Fruit fly (Drosophila melanogaster): ENCODE data around the gene CG33722.

CG33722 gene

DNA sequence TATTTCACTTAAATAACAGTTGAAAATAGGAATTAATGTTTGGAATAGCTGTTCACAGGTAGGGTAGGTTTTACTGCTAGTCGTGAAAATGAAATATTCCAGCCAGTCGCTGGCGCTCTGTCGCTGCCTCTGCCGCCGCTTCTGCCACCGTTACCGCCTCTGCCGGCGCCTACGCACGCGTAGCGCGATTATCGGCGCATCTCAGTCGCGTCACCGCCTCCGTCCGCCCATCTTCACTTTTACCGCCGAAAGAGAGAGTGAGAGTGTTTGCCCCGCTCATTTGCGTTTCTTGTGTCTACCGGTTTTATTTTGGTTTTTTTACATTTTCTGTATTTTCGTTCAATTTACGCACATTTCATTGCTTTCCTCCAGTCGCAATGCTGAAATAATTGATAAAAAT is 7.7 kb downstream of the CG33722 start (continued):
- no peak for TF ChIP-seq btn (GFP tag; optimal IDR thresholded peaks at IDR 0.05)

DNA sequence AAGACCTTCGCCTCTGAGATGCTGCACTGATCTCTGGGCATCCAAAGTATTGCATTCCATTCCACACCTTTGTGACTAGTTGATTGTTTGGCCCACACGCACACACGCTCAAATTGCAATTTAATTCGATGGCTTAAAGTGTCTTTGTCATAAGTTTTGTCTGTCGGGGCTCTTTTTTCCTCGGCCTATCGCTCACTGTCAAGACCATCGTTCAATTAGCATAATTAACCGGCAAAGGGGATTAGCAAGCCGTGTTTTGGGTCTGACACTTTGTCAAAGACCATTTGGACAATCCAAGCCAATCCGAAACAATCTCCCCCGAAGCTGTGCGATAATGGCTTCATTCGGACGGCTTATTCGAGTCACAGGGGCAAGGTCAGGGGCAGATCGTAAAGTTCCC is 10.5 kb downstream of the CG33722 start:
- TF ChIP-seq pros (GFP tag; optimal IDR thresholded peaks at IDR 0.05) (peak; percentile 2), Pdp1 (GFP tag; optimal IDR thresholded peaks at IDR 0.05) (peak in 1 of 2 experiments; percentile 7), zf30C (GFP tag; optimal IDR thresholded peaks at IDR 0.05) (no peak), CG33213 (GFP tag; optimal IDR thresholded peaks at IDR 0.05) (no peak), chinmo (GFP tag; IDR thresholded peaks at IDR 0.05; ENCODE audit: partially characterized antibody) (0 out of 4 replicates have a peak, but pooled peaks have one; percentile 64), sd (tag; optimal IDR thresholded peaks at IDR 0.05) (peak; percentile 52), oc (tag; optimal IDR thresholded peaks at IDR 0.05) (peak; percentile 78), vvl (GFP tag; IDR thresholded peaks at IDR 0.05) (peak; percentile 14; the same call in 1 of the 2 replicates)

DNA sequence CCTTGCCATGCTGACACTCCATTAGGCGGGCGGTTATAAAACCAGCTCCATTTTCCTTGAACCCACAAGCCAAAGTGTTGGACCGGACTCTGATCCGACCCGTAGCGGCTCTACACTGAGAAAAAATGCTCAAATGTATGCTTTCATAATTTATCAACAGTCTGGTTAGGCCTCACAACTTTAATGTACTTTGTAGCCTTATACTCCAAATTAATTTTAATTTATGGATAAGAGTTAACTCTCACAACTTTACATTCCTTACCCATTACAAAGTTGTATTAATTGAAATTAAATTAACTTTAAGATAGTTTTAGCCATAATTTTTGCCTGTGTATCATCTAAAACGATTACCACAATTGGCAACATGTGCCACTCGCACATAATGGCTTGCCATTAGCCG is 12.2 kb downstream of the CG33722 start:
- TF ChIP-seq bowl (GFP tag; IDR thresholded peaks at IDR 0.05) (no peak), CG14441 (GFP tag; IDR thresholded peaks at IDR 0.05) (peak; percentile 45; the same call in 1 of the 2 replicates), CG6813 (GFP tag; optimal IDR thresholded peaks at IDR 0.05) (peak; percentile 10), ken (GFP tag; IDR thresholded peaks at IDR 0.05) (no peak), nerfin-2 (GFP tag; IDR thresholded peaks at IDR 0.05; ENCODE audit: partially characterized antibody) (no peak), ci (GFP tag; IDR thresholded peaks at IDR 0.05) (no peak), Lpt (GFP tag; optimal IDR thresholded peaks at IDR 0.05) (no peak), grau (tag; optimal IDR thresholded peaks at IDR 0.05) (peak; percentile 54), dmrt11E (tag; optimal IDR thresholded peaks at IDR 0.05) (no peak), CG4707 (GFP tag; optimal IDR thresholded peaks at IDR 0.05) (no peak), p53 (GFP tag; optimal IDR thresholded peaks at IDR 0.05) (no peak), ranshi (GFP tag; IDR thresholded peaks at IDR 0.05) (0 out of 2 replicates have a peak, but pooled peaks have one; percentile 17), Bdp1 (GFP tag; optimal IDR thresholded peaks at IDR 0.05) (no peak), Xbp1 (GFP tag; optimal IDR thresholded peaks at IDR 0.05) (peak; percentile 9), gsb (GFP tag; IDR thresholded peaks at IDR 0.05) (peak; percentile 37; the same call in 1 of the 2 replicates), Six4 (GFP tag; optimal IDR thresholded peaks at IDR 0.05) (no peak), Chrac-16 (GFP tag; optimal IDR thresholded peaks at IDR 0.05) (no peak), CG9797 (GFP tag; optimal IDR thresholded peaks at IDR 0.05) (no peak), CG1233 (GFP tag; optimal IDR thresholded peaks at IDR 0.05) (peak; percentile 27), CG2202 (tag; optimal IDR thresholded peaks at IDR 0.05) (no peak), bigmax (GFP tag; optimal IDR thresholded peaks at IDR 0.05) (no peak), CG12155 (GFP tag; optimal IDR thresholded peaks at IDR 0.05) (no peak), az2 (GFP tag; optimal IDR thresholded peaks at IDR 0.05) (no peak), CG7357 (GFP tag; IDR thresholded peaks at IDR 0.05) (0 out of 3 replicates have a peak, but pooled peaks have one; percentile 31), Med (GFP tag) (peak; percentile 83), NfI (GFP tag; optimal IDR thresholded peaks at IDR 0.05) (no peak), bcd (GFP tag; optimal IDR thresholded peaks at IDR 0.05) (peak; percentile 19), CG4820 (GFP tag; optimal IDR thresholded peaks at IDR 0.05) (no peak), BtbVII (GFP tag; optimal IDR thresholded peaks at IDR 0.05) (no peak), CG11560 (tag; IDR thresholded peaks at IDR 0.05) (0 out of 3 replicates have a peak, but pooled peaks have one; percentile 32), CG5953 (GFP tag; IDR thresholded peaks at IDR 0.05) (no peak), CG1832 (GFP tag; optimal IDR thresholded peaks at IDR 0.05) (no peak), cwo (GFP tag; optimal IDR thresholded peaks at IDR 0.05) (peak; percentile 41), CTCF (GFP tag; optimal IDR thresholded peaks at IDR 0.05) (no peak), dysf (GFP tag; IDR thresholded peaks at IDR 0.05) (peak; percentile 53; the same call in 2 of the 3 replicates), Xrp1 (GFP tag; IDR thresholded peaks at IDR 0.05) (no peak), Fer3 (tag; optimal IDR thresholded peaks at IDR 0.05) (peak; percentile 33), Meics (GFP tag; optimal IDR thresholded peaks at IDR 0.05) (peak; percentile 51), CG9932 (GFP tag; IDR thresholded peaks at IDR 0.05) (peak; percentile 17; the same call in 1 of the 2 replicates), lilli (GFP tag; optimal IDR thresholded peaks at IDR 0.05) (peak; percentile 25)
